Fruit fly (Drosophila melanogaster) whole organism, embryonic: ENCODE results near the gene CG42854.

Experiments
- Asciz ChIP-seq: fragments of 200-800 bp; sonication (Bioruptor generic); optimal IDR thresholded peaks from 2 replicates; lab custom pipeline; 2017; ENCODE audit warnings: missing biosample characterization, mild to moderate bottlenecking, missing genetic modification characterization, missing genetic modification reagents
- B-H1 ChIP-seq: fragments of 200-800 bp; sonication (Bioruptor generic); IDR thresholded peaks from 3 replicates; pipeline ENCODE4 v1.3.6; 2022; ENCODE audit warnings: missing biosample characterization, missing genetic modification characterization
- CG10267 ChIP-seq: fragments of 200-800 bp; sonication (Bioruptor generic); optimal IDR thresholded peaks from 2 replicates; lab custom pipeline; 2018; ENCODE audit warnings: missing biosample characterization, mild to moderate bottlenecking, missing genetic modification characterization, moderate library complexity
- CG10462 ChIP-seq: fragments of 200-800 bp; sonication (Bioruptor generic); optimal IDR thresholded peaks from 2 replicates; lab custom pipeline; 2016; ENCODE audit warnings: missing biosample characterization, missing genetic modification characterization
- CG10959 ChIP-seq: fragments of 200-800 bp; sonication (Bioruptor generic); IDR thresholded peaks from 2 replicates; pipeline ENCODE4 v1.3.6; 2022; ENCODE audit warnings: missing biosample characterization, missing genetic modification characterization
- CG10979 ChIP-seq: fragments of 200-800 bp; sonication (Bioruptor generic); optimal IDR thresholded peaks from 2 replicates; lab custom pipeline; 2018; ENCODE audit warnings: missing biosample characterization, mild to moderate bottlenecking, missing genetic modification characterization, moderate library complexity
- CG11456 ChIP-seq: fragments of 200-800 bp; sonication (Bioruptor generic); IDR thresholded peaks from 3 replicates; pipeline ENCODE4 v1.3.6; 2022; ENCODE audit warnings: missing biosample characterization, missing genetic modification characterization
- CG13424 ChIP-seq: fragments of 200-800 bp; sonication (Bioruptor generic); optimal IDR thresholded peaks from 2 replicates; lab custom pipeline; 2019; ENCODE audit warnings: missing biosample characterization, mild to moderate bottlenecking, missing genetic modification characterization, moderate library complexity
- CG16813 ChIP-seq: fragments of 200-800 bp; sonication (Bioruptor generic); IDR thresholded peaks from 3 replicates; pipeline ENCODE4 v1.3.6; 2022; ENCODE audit warnings: missing biosample characterization, missing genetic modification characterization; ENCODE audit not compliant: partially characterized antibody
- CG17361 ChIP-seq: fragments of 200-800 bp; sonication (Bioruptor generic); IDR thresholded peaks from 3 replicates; pipeline ENCODE4 v1.3.6; 2022; ENCODE audit warnings: missing biosample characterization, missing genetic modification characterization
- CG18262 ChIP-seq: fragments of 200-800 bp; optimal IDR thresholded peaks from 3 replicates; lab custom pipeline; 2019; ENCODE audit warnings: missing biosample characterization, mild to moderate bottlenecking, missing genetic modification characterization, moderate library complexity
- CG18599 ChIP-seq: fragments of 200-800 bp; sonication (Bioruptor generic); optimal IDR thresholded peaks from 3 replicates; lab custom pipeline; 2017; ENCODE audit warnings: missing biosample characterization, missing genetic modification characterization, mild to moderate bottlenecking, moderate library complexity, missing genetic modification reagents
- CG2875 ChIP-seq: fragments of 200-800 bp; sonication (Bioruptor generic); optimal IDR thresholded peaks from 2 replicates; lab custom pipeline; 2017; ENCODE audit warnings: missing biosample characterization, mild to moderate bottlenecking, missing genetic modification characterization, missing genetic modification reagents
- CG30431 ChIP-seq: fragments of 200-800 bp; sonication (Bioruptor generic); optimal IDR thresholded peaks from 2 replicates; lab custom pipeline; 2017; ENCODE audit warnings: missing biosample characterization, missing genetic modification characterization
- CG3726 ChIP-seq: fragments of 200-800 bp; sonication (Bioruptor generic); IDR thresholded peaks from 3 replicates; pipeline ENCODE4, ENCODE4 v1.3.6; 2022; ENCODE audit warnings: missing biosample characterization, missing genetic modification characterization
- CG6683 ChIP-seq: fragments of 200-800 bp; sonication (Bioruptor generic); optimal IDR thresholded peaks from 2 replicates; lab custom pipeline; 2017; ENCODE audit warnings: missing biosample characterization, mild to moderate bottlenecking, missing genetic modification characterization, missing genetic modification reagents
- CG6689 ChIP-seq: fragments of 200-800 bp; sonication (Bioruptor generic); IDR thresholded peaks from 2 replicates; pipeline ENCODE4 v1.3.6; 2022; ENCODE audit warnings: missing biosample characterization, missing genetic modification characterization
- CG6765 ChIP-seq: fragments of 200-800 bp; sonication (Bioruptor generic); optimal IDR thresholded peaks from 3 replicates; lab custom pipeline; 2017; ENCODE audit warnings: missing biosample characterization, mild to moderate bottlenecking, missing genetic modification characterization
- CG6813 ChIP-seq: fragments of 200-800 bp; sonication (Bioruptor generic); optimal IDR thresholded peaks from 2 replicates; lab custom pipeline; 2017; ENCODE audit warnings: missing biosample characterization, missing genetic modification characterization, mild to moderate bottlenecking, moderate library complexity, missing genetic modification reagents
- CG8089 ChIP-seq: fragments of 200-800 bp; sonication (Bioruptor generic); optimal IDR thresholded peaks from 3 replicates; lab custom pipeline; 2016; ENCODE audit warnings: missing biosample characterization, missing genetic modification characterization
- CG8944 ChIP-seq: fragments of 200-800 bp; sonication (Bioruptor generic); optimal IDR thresholded peaks from 3 replicates; lab custom pipeline; 2016; ENCODE audit warnings: missing biosample characterization, missing genetic modification characterization
- CG9437 ChIP-seq: fragments of 200-800 bp; sonication (Bioruptor generic); optimal IDR thresholded peaks from 2 replicates; lab custom pipeline; 2018; ENCODE audit warnings: missing biosample characterization, mild to moderate bottlenecking, missing genetic modification characterization
- Elba2 ChIP-seq: fragments of 200-800 bp; sonication (Bioruptor generic); optimal IDR thresholded peaks from 3 replicates; lab custom pipeline; 2016; ENCODE audit warnings: missing biosample characterization, missing genetic modification characterization
- HHEX ChIP-seq: fragments of 200-800 bp; sonication (Bioruptor generic); optimal IDR thresholded peaks from 3 replicates; lab custom pipeline; 2017; ENCODE audit warnings: missing biosample characterization, mild to moderate bottlenecking, missing genetic modification characterization, missing genetic modification reagents
- HLH3B ChIP-seq: fragments of 200-800 bp; sonication (Bioruptor generic); IDR thresholded peaks from 2 replicates; pipeline ENCODE4 v1.3.6; 2022; ENCODE audit warnings: missing biosample characterization, missing genetic modification characterization
- HmgZ ChIP-seq: fragments of 200-800 bp; sonication (Bioruptor generic); optimal IDR thresholded peaks from 2 replicates; lab custom pipeline; 2018; ENCODE audit warnings: missing biosample characterization, mild to moderate bottlenecking, missing genetic modification characterization
- Hr51 ChIP-seq, 2 experiments: fragments of 200-800 bp; sonication (Bioruptor generic); optimal IDR thresholded peaks; 2 replicates in 1 of 2; 3 replicates in 1 of 2; lab custom pipeline; 2016 to 2018; ENCODE audit warnings: missing biosample characterization in 2 of 2, missing genetic modification characterization in 2 of 2, mild to moderate bottlenecking in 1 of 2, moderate library complexity in 1 of 2
- Hr78 ChIP-seq, 2 experiments: fragments of 200-800 bp in 1 of 2; fragments of >200 bp in 1 of 2; sonication (Bioruptor generic) in 1 of 2; optimal IDR thresholded peaks; 2 replicates each; lab custom pipeline; 2017 to 2019; ENCODE audit warnings: missing biosample characterization in 2 of 2, missing genetic modification characterization in 2 of 2, mild to moderate bottlenecking in 1 of 2, moderate library complexity in 1 of 2
- Max ChIP-seq: fragments of 200-800 bp; sonication (Bioruptor generic); optimal IDR thresholded peaks from 2 replicates; lab custom pipeline; 2016; ENCODE audit warnings: missing biosample characterization, mild to moderate bottlenecking, missing genetic modification characterization
- Myb ChIP-seq: fragments of 200-800 bp; sonication (Bioruptor generic); optimal IDR thresholded peaks from 2 replicates; lab custom pipeline; 2016; ENCODE audit warnings: missing biosample characterization, missing genetic modification characterization
- Nf-YC ChIP-seq: fragments of 200-800 bp; optimal IDR thresholded peaks from 3 replicates; lab custom pipeline; 2019; ENCODE audit warnings: missing biosample characterization, mild to moderate bottlenecking, missing genetic modification characterization, moderate library complexity
- Opbp ChIP-seq: fragments of 200-800 bp; sonication (Bioruptor generic); IDR thresholded peaks from 3 replicates; pipeline ENCODE4 v1.3.6; 2022; ENCODE audit warnings: missing biosample characterization, missing genetic modification characterization; ENCODE audit not compliant: partially characterized antibody
- Scr ChIP-seq: fragments of 200-800 bp; sonication (Bioruptor generic); IDR thresholded peaks from 2 replicates; pipeline ENCODE4 v1.3.6; 2022; ENCODE audit warnings: missing biosample characterization, missing genetic modification characterization; ENCODE audit not compliant: partially characterized antibody
- Sin3A ChIP-seq: fragments of >200 bp; optimal IDR thresholded peaks from 2 replicates; lab custom pipeline; 2018
- Sox102F ChIP-seq: fragments of 200-800 bp; sonication (Bioruptor generic); optimal IDR thresholded peaks from 2 replicates; lab custom pipeline; 2018; ENCODE audit warnings: missing biosample characterization, mild to moderate bottlenecking, missing genetic modification characterization, moderate library complexity
- abd-A ChIP-seq: fragments of 200-800 bp; sonication (Bioruptor generic); optimal IDR thresholded peaks from 3 replicates; lab custom pipeline; 2019; ENCODE audit warnings: missing biosample characterization, mild to moderate bottlenecking, missing genetic modification characterization, moderate library complexity
- fd3F ChIP-seq: fragments of 200-800 bp; sonication (Bioruptor generic); optimal IDR thresholded peaks from 2 replicates; lab custom pipeline; 2018; ENCODE audit warnings: missing biosample characterization, mild to moderate bottlenecking, missing genetic modification characterization, moderate library complexity
- fd96Cb ChIP-seq: fragments of 200-800 bp; sonication (Bioruptor generic); optimal IDR thresholded peaks from 2 replicates; lab custom pipeline; 2018; ENCODE audit warnings: missing biosample characterization, mild to moderate bottlenecking, missing genetic modification characterization, moderate library complexity
- grn ChIP-seq: fragments of 200-800 bp; sonication (Bioruptor generic); optimal IDR thresholded peaks from 3 replicates; lab custom pipeline; 2017; ENCODE audit warnings: missing biosample characterization, missing genetic modification characterization
- lab ChIP-seq: fragments of 200-800 bp; sonication (Bioruptor generic); optimal IDR thresholded peaks from 3 replicates; lab custom pipeline; 2017; ENCODE audit warnings: missing biosample characterization, missing genetic modification characterization, mild to moderate bottlenecking, moderate library complexity, missing genetic modification reagents
- lilli ChIP-seq: fragments of 200-800 bp; sonication (Bioruptor generic); optimal IDR thresholded peaks from 3 replicates; lab custom pipeline; 2016; ENCODE audit warnings: missing biosample characterization, missing genetic modification characterization
- p53 ChIP-seq: fragments of 200-800 bp; sonication (Bioruptor generic); optimal IDR thresholded peaks from 2 replicates; lab custom pipeline; 2016; ENCODE audit warnings: missing biosample characterization, missing genetic modification characterization
- sens ChIP-seq: fragments of 200-800 bp; sonication (Bioruptor generic); peaks from one replicate; lab custom pipeline; 2016; ENCODE audit warnings: missing biosample characterization, missing genetic modification characterization
- seq ChIP-seq: fragments of 200-800 bp; sonication (Bioruptor generic); IDR thresholded peaks from 2 replicates; pipeline ENCODE4 v1.3.6; 2022; ENCODE audit warnings: missing biosample characterization, missing genetic modification characterization
- so ChIP-seq: fragments of 200-800 bp; sonication (Bioruptor generic); IDR thresholded peaks from 3 replicates; pipeline ENCODE4 v1.3.6; 2022; ENCODE audit warnings: missing biosample characterization, missing genetic modification characterization
- sqz ChIP-seq: fragments of 200-800 bp; sonication (Bioruptor generic); optimal IDR thresholded peaks from 3 replicates; lab custom pipeline; 2018; ENCODE audit warnings: missing biosample characterization, mild to moderate bottlenecking, missing genetic modification characterization
- tio ChIP-seq: fragments of 200-800 bp; sonication (Bioruptor generic); optimal IDR thresholded peaks from 2 replicates; lab custom pipeline; 2017; ENCODE audit warnings: missing biosample characterization, missing genetic modification characterization, inconsistent platforms
- trh ChIP-seq: fragments of 200-800 bp; sonication (Bioruptor generic); optimal IDR thresholded peaks from 2 replicates; lab custom pipeline; 2016; ENCODE audit warnings: missing biosample characterization, missing genetic modification characterization
- tx ChIP-seq: fragments of 200-800 bp; sonication (Bioruptor generic); optimal IDR thresholded peaks from 2 replicates; lab custom pipeline; 2016; ENCODE audit warnings: missing biosample characterization, missing genetic modification characterization
- vvl ChIP-seq: fragments of 200-800 bp; sonication (Bioruptor generic); IDR thresholded peaks from 2 replicates; pipeline ENCODE4 v1.3.6; 2022; ENCODE audit warnings: missing biosample characterization, missing genetic modification characterization

CG42854 gene

DNA sequence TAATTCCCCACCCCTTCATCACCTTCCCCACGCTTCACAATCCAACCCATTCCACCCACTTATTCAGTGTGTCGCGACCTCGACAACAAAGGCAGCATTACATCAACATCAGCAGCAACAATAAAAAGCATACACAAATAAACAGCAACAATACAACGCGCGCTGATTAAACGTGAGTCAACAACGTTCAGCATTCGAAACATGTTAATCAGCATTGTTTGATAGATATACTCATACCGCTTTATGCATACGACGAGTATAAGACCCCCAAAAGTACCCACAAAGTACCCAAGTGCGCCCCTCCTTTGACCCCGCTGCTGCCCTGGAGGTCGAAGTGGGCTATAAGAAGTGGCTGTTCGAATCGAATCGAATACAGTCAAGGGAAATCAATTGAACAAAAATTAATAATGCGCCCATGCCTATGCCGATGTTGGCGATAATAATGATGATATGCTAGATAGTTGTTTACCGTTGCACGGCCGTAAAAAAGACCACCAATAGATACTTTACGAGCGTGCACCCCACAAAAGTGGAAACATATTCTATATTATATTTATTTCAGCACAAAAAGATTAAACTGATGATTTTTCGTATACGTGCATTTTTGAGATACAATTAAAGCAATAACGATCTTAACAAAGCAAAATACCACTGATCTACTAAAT is 47.5 kb upstream of the CG42854 start (continued):
- TF ChIP-seq Hr78 (GFP tag; optimal IDR thresholded peaks at IDR 0.05; lab: Kevin White, UChicago) = peak in 1 of 2 experiments; percentile 95
- no peak for TF ChIP-seq Scr (GFP tag; lab: Robert Waterston, UW)
- TF ChIP-seq HHEX (GFP tag; lab: Kevin White, UChicago) = no peak
- no peak for TF ChIP-seq CG6689 (GFP tag; lab: Robert Waterston, UW)
- no peak for TF ChIP-seq CG13424 (tag; lab: Kevin White, UChicago)
- TF ChIP-seq abd-A (tag; lab: Kevin White, UChicago) = peak; percentile 5
- TF ChIP-seq Hr51 (GFP tag; optimal IDR thresholded peaks at IDR 0.05; lab: Kevin White, UChicago) = no peak
- TF ChIP-seq tx (GFP tag; lab: Kevin White, UChicago) = no peak
- no peak for TF ChIP-seq Sin3A
- no peak for TF ChIP-seq sqz (GFP tag; lab: Kevin White, UChicago)
- no peak for TF ChIP-seq CG9437 (GFP tag; lab: Kevin White, UChicago)
- no peak for TF ChIP-seq Max (GFP tag; lab: Kevin White, UChicago)
- TF ChIP-seq CG6813 (GFP tag; lab: Kevin White, UChicago) = no peak
- TF ChIP-seq lab = peak; percentile 70
- TF ChIP-seq B-H1 (GFP tag; lab: Robert Waterston, UW) = no peak
- no peak for TF ChIP-seq CG10462 (GFP tag; lab: Kevin White, UChicago)
- no peak for TF ChIP-seq CG8944
- TF ChIP-seq sens (GFP tag; lab: Kevin White, UChicago) = peak; percentile 70
- TF ChIP-seq Nf-YC (tag; lab: Kevin White, UChicago) = no peak
- no peak for TF ChIP-seq CG18599
- no peak for TF ChIP-seq CG30431 (GFP tag; lab: Kevin White, UChicago)
- TF ChIP-seq Elba2 (GFP tag; lab: Kevin White, UChicago) = no peak
- TF ChIP-seq lilli (GFP tag; lab: Kevin White, UChicago) = no peak
- TF ChIP-seq HmgZ (tag; lab: Kevin White, UChicago) = no peak
- no peak for TF ChIP-seq Myb (GFP tag; lab: Kevin White, UChicago)
- peak; percentile 29; the same call in 1 of the 2 replicates for TF ChIP-seq HLH3B (GFP tag; lab: Robert Waterston, UW)
- no peak for TF ChIP-seq CG3726 (GFP tag; lab: Robert Waterston, UW)
- peak; percentile 0 for TF ChIP-seq CG2875 (GFP tag; lab: Kevin White, UChicago)
- TF ChIP-seq CG8089 (GFP tag; lab: Kevin White, UChicago) = no peak
- TF ChIP-seq CG10979 (tag; lab: Kevin White, UChicago) = no peak
- TF ChIP-seq p53 (GFP tag; lab: Kevin White, UChicago) = no peak
- peak; percentile 15 for TF ChIP-seq CG6683 (GFP tag; lab: Kevin White, UChicago)
- no peak for TF ChIP-seq CG10959 (GFP tag; lab: Robert Waterston, UW)
- TF ChIP-seq seq (GFP tag; lab: Robert Waterston, UW) = no peak
- no peak for TF ChIP-seq trh
- no peak for TF ChIP-seq Opbp (GFP tag; lab: Robert Waterston, UW)
- TF ChIP-seq Sox102F (GFP tag; lab: Kevin White, UChicago) = peak; percentile 2
- no peak for TF ChIP-seq CG10267 (tag; lab: Kevin White, UChicago)
- TF ChIP-seq CG11456 (GFP tag; lab: Robert Waterston, UW) = no peak
- peak; percentile 11 for TF ChIP-seq grn (GFP tag; lab: Kevin White, UChicago)
- no peak for TF ChIP-seq fd3F (GFP tag; lab: Kevin White, UChicago)
- TF ChIP-seq tio = no peak
- peak; percentile 1 for TF ChIP-seq Asciz (GFP tag; lab: Kevin White, UChicago)
- no peak for TF ChIP-seq CG6765
- no peak for TF ChIP-seq fd96Cb
- TF ChIP-seq CG17361 (GFP tag; lab: Robert Waterston, UW) = no peak
- TF ChIP-seq CG18262 (tag; lab: Kevin White, UChicago) = no peak
- TF ChIP-seq so (GFP tag; lab: Robert Waterston, UW) = peak; percentile 52; the same call in 2 of the 3 replicates
- TF ChIP-seq vvl = 0 out of 2 replicates have a peak, but pooled peaks have one; percentile 42
- TF ChIP-seq CG16813 (GFP tag; lab: Robert Waterston, UW) = no peak
